Fruit fly (Drosophila melanogaster): ENCODE results near the gene Mpp6.
A peak's percentile ranks its signal among the peaks of the same experiment; 100 is the strongest.

Gene Mpp6

DNA sequence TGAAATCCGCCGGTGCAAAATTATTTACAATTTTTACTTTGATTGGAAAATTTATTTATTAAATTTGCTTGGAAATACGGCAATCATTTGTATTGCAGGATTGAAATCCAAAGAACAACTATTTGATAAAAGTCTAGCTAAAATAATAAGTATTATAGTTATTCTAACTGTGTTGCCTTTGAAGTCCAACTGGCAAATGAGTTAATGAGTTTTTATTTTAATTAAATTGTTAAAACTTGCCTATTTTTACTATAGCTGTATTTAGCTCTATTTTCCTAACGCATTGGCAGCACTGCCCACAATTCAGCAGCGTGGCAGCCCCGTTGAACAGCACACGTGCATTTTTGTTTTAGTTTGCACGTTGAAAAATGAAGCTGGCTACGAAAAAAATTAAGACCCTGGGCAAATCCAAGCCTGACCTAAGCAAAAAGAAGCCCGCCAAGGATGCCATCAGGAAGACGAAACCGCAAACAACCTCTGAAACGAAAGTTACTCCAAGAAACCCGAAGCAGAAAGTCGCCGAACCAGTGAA, 7.3 kb downstream of the Mpp6 start, which contains the start of gene Noc2 (continued):
- TF ChIP-seq CG18764 (GFP tag; optimal IDR thresholded peaks at IDR 0.05) (peak; percentile 21), ro (GFP tag; IDR thresholded peaks at IDR 0.05) (no peak), CG18599 (GFP tag; optimal IDR thresholded peaks at IDR 0.05) (peak; percentile 54), Bteb2 (GFP tag; optimal IDR thresholded peaks at IDR 0.05) (no peak), insv (GFP tag; optimal IDR thresholded peaks at IDR 0.05) (no peak), da (GFP tag; optimal IDR thresholded peaks at IDR 0.05) (no peak), dm (GFP tag; optimal IDR thresholded peaks at IDR 0.05) (peak; percentile 96), CG43689 (GFP tag; IDR thresholded peaks at IDR 0.05) (no peak), CG9437 (GFP tag; optimal IDR thresholded peaks at IDR 0.05) (peak; percentile 14), fru (optimal IDR thresholded peaks at IDR 0.05) (no peak), CG16813 (GFP tag; IDR thresholded peaks at IDR 0.05; ENCODE audit: partially characterized antibody) (no peak), CG6654 (GFP tag; optimal IDR thresholded peaks at IDR 0.05) (peak; percentile 20), CG11247 (GFP tag; IDR thresholded peaks at IDR 0.05) (0 out of 2 replicates have a peak, but pooled peaks have one; percentile 4), Deaf1 (tag; optimal IDR thresholded peaks at IDR 0.05) (no peak), CG12155 (GFP tag; optimal IDR thresholded peaks at IDR 0.05) (peak; percentile 4), Hmx (GFP tag; optimal IDR thresholded peaks at IDR 0.05) (no peak), gfzf (GFP tag; optimal IDR thresholded peaks at IDR 0.05) (no peak), CG6689 (GFP tag; IDR thresholded peaks at IDR 0.05) (peak; percentile 17; the same call in 1 of the 2 replicates), unpg (GFP tag; optimal IDR thresholded peaks at IDR 0.05) (peak; percentile 27), sr (GFP tag; IDR thresholded peaks at IDR 0.05) (no peak), eve (GFP tag; optimal IDR thresholded peaks at IDR 0.05) (no peak), HmgD (GFP tag; optimal IDR thresholded peaks at IDR 0.05) (peak; percentile 1), CG7556 (GFP tag; optimal IDR thresholded peaks at IDR 0.05) (no peak), z (GFP tag; IDR thresholded peaks at IDR 0.05) (no peak), Max (GFP tag; optimal IDR thresholded peaks at IDR 0.05) (peak; percentile 90), Sry-δ (GFP tag; optimal IDR thresholded peaks at IDR 0.05) (peak; percentile 0), CG10321 (GFP tag; IDR thresholded peaks at IDR 0.05) (no peak), CG7963 (GFP tag; IDR thresholded peaks at IDR 0.05; ENCODE audit: partially characterized antibody) (peak; percentile 14; the same call in 1 of the 3 replicates), CG3847 (GFP tag; IDR thresholded peaks at IDR 0.05) (peak; percentile 54), grn (GFP tag; optimal IDR thresholded peaks at IDR 0.05) (no peak), B-H2 (GFP tag; optimal IDR thresholded peaks at IDR 0.05) (peak; percentile 7), disco-r (GFP tag; optimal IDR thresholded peaks at IDR 0.05) (no peak), CG11085 (GFP tag; IDR thresholded peaks at IDR 0.05) (peak; percentile 38; the same call in 1 of the 2 replicates), mirr (GFP tag; optimal IDR thresholded peaks at IDR 0.05) (no peak), stc (GFP tag; IDR thresholded peaks at IDR 0.05) (no peak), Xrp1 (GFP tag; IDR thresholded peaks at IDR 0.05) (peak; percentile 45; the same call in 1 of the 2 replicates), CG7372 (GFP tag; IDR thresholded peaks at IDR 0.05) (peak; percentile 33; the same call in 1 of the 2 replicates), CG2678 (tag; optimal IDR thresholded peaks at IDR 0.05) (peak; percentile 67), gcm (GFP tag; optimal IDR thresholded peaks at IDR 0.05) (no peak), lilli (GFP tag; optimal IDR thresholded peaks at IDR 0.05) (peak; percentile 52), dimm (GFP tag; IDR thresholded peaks at IDR 0.05) (no peak), toy (GFP tag; IDR thresholded peaks at IDR 0.05) (no peak), CG2875 (GFP tag; optimal IDR thresholded peaks at IDR 0.05) (no peak), hb (GFP tag; IDR thresholded peaks at IDR 0.05; ENCODE audit: partially characterized antibody) (no peak), HHEX (GFP tag; optimal IDR thresholded peaks at IDR 0.05) (peak; percentile 49), CG9817 (tag; optimal IDR thresholded peaks at IDR 0.05) (peak; percentile 49), cad (GFP tag; optimal IDR thresholded peaks at IDR 0.05) (no peak), CG11456 (GFP tag; IDR thresholded peaks at IDR 0.05) (peak; percentile 72; the same call in 1 of the 3 replicates), CG12744 (GFP tag; optimal IDR thresholded peaks at IDR 0.05) (no peak), CG12071 (GFP tag; optimal IDR thresholded peaks at IDR 0.05) (no peak), lola (GFP tag; optimal IDR thresholded peaks at IDR 0.05) (peak in 1 of 3 experiments; percentile 30)
